Worm (Caenorhabditis elegans) whole organism, L4 larva: ENCODE results near the gene yju-2.

Experiments used
- F37D6.2 ChIP-seq: sonication (generic microtip); optimal IDR thresholded peaks from 2 replicates; lab custom pipeline; 2016; ENCODE audit warnings: mild to moderate bottlenecking, missing genetic modification characterization, missing compliant biosample characterization
- R02D3.7 ChIP-seq: fragments of 150-350 bp; sonication (generic microtip); optimal IDR thresholded peaks from 3 replicates; lab custom pipeline; 2014; ENCODE audit warnings: missing biosample characterization, missing genetic modification characterization
- T20F7.1 ChIP-seq: fragments of 200-800 bp; sonication (Bioruptor generic); optimal IDR thresholded peaks from 2 replicates; lab custom pipeline; 2018; ENCODE audit warnings: mild to moderate bottlenecking, missing genetic modification characterization, missing compliant biosample characterization
- aha-1 ChIP-seq: fragments of 150-350 bp; peaks from one replicate; lab custom pipeline; 2014; ENCODE audit warnings: missing biosample characterization, missing genetic modification characterization
- aly-2 ChIP-seq: sonication (generic microtip); optimal IDR thresholded peaks from 2 replicates; lab custom pipeline; 2018; ENCODE audit warnings: missing biosample characterization, missing genetic modification characterization
- ama-1 ChIP-seq: fragments of 150-350 bp; optimal IDR thresholded peaks from 2 replicates; lab custom pipeline; 2014; ENCODE audit warnings: inconsistent platforms, mixed read lengths
- arid-1 ChIP-seq: fragments of 200-800 bp; sonication (Bioruptor generic); conservative IDR thresholded peaks from 2 replicates; pipeline ENCODE4 v1.3.6; 2022; ENCODE audit warnings: missing genetic modification reagents, missing genetic modification characterization, missing compliant biosample characterization
- attf-4 ChIP-seq: sonication (generic microtip); optimal IDR thresholded peaks from 3 replicates; lab custom pipeline; 2017; ENCODE audit warnings: missing biosample characterization, missing genetic modification characterization
- ceh-20 ChIP-seq: fragments of 200-800 bp; sonication (Bioruptor generic); IDR thresholded peaks from 2 replicates; pipeline ENCODE4 v1.3.6; 2022; ENCODE audit warnings: missing genetic modification reagents, missing genetic modification characterization, missing compliant biosample characterization
- ceh-28 ChIP-seq: fragments of 150-350 bp; optimal IDR thresholded peaks from 2 replicates; lab custom pipeline; 2014; ENCODE audit warnings: missing biosample characterization, missing genetic modification reagents, missing genetic modification characterization
- ceh-32 ChIP-seq: sonication (generic microtip); optimal IDR thresholded peaks from 2 replicates; lab custom pipeline; 2016; ENCODE audit warnings: mild to moderate bottlenecking, missing genetic modification characterization, missing compliant biosample characterization; ENCODE audit not compliant: poor library complexity
- ceh-44 ChIP-seq: fragments of 200-800 bp; sonication (Bioruptor generic); IDR thresholded peaks from 2 replicates; pipeline ENCODE4 v1.3.6; 2022; ENCODE audit warnings: missing genetic modification reagents, missing genetic modification characterization, missing compliant biosample characterization
- ces-1 ChIP-seq: fragments of 150-350 bp; sonication (generic microtip); optimal IDR thresholded peaks from 4 replicates; lab custom pipeline; 2014; ENCODE audit warnings: missing biosample characterization, missing genetic modification reagents, missing genetic modification characterization
- daf-8 ChIP-seq: fragments of 200-800 bp; sonication (Bioruptor generic); IDR thresholded peaks from 2 replicates; pipeline ENCODE4 v1.3.6; 2022; ENCODE audit warnings: missing genetic modification characterization, missing compliant biosample characterization
- dmd-9 ChIP-seq: fragments of 200-800 bp; sonication (Bioruptor generic); IDR thresholded peaks from 2 replicates; pipeline ENCODE4 v1.3.6; 2022; ENCODE audit warnings: missing genetic modification reagents, missing genetic modification characterization, missing compliant biosample characterization
- dpl-1 ChIP-seq: fragments of 150-350 bp; optimal IDR thresholded peaks from 2 replicates; lab custom pipeline; 2014; ENCODE audit warnings: missing biosample characterization, missing genetic modification reagents, missing genetic modification characterization
- dve-1 ChIP-seq: sonication (generic microtip); optimal IDR thresholded peaks from 2 replicates; lab custom pipeline; 2017; ENCODE audit warnings: antibody characterized with exemption, mild to moderate bottlenecking, missing genetic modification characterization, missing compliant biosample characterization; ENCODE audit not compliant: insufficient read depth
- gei-8 ChIP-seq: fragments of 200-800 bp; sonication (Bioruptor generic); optimal IDR thresholded peaks from 2 replicates; lab custom pipeline; 2018; ENCODE audit warnings: mild to moderate bottlenecking, missing genetic modification characterization, missing compliant biosample characterization
- hif-1 ChIP-seq, 2 experiments: sonication (generic microtip); optimal IDR thresholded peaks; 2 replicates each; lab custom pipeline; 2016 to 2017; ENCODE audit warnings: missing compliant biosample characterization in 2 of 2, missing genetic modification characterization in 2 of 2, missing genetic modification reagents in 2 of 2, missing genotype in 2 of 2, mild to moderate bottlenecking in 1 of 2
- hlh-30 ChIP-seq: sonication (generic microtip); optimal IDR thresholded peaks from 2 replicates; lab custom pipeline; 2017; ENCODE audit warnings: antibody characterized with exemption, mild to moderate bottlenecking, missing genetic modification characterization, missing compliant biosample characterization; ENCODE audit not compliant: insufficient read depth
- hmg-1.1 ChIP-seq: fragments of 200-800 bp; sonication (Bioruptor generic); IDR thresholded peaks from 2 replicates; pipeline ENCODE4 v1.3.6; 2022; ENCODE audit warnings: missing genetic modification reagents, missing genetic modification characterization, missing compliant biosample characterization
- jun-1 ChIP-seq: fragments of 150-350 bp; optimal IDR thresholded peaks from 2 replicates; lab custom pipeline; 2014; ENCODE audit warnings: missing biosample characterization, missing genetic modification reagents, missing genetic modification characterization
- lsy-2 ChIP-seq, 2 experiments: fragments of 150-350 bp in 1 of 2; sonication (generic microtip) in 1 of 2; optimal IDR thresholded peaks; 2 replicates each; lab custom pipeline; 2014 to 2017; ENCODE audit warnings: missing biosample characterization in 2 of 2, missing genetic modification characterization in 2 of 2
- madf-5 ChIP-seq, 2 experiments: fragments of 200-800 bp; sonication (Bioruptor generic); IDR thresholded peaks; 2 replicates each; pipeline ENCODE4 v1.3.6; 2022; ENCODE audit warnings: missing compliant biosample characterization in 2 of 2, missing genetic modification characterization in 2 of 2
- mdt-29 ChIP-seq: fragments of 200-800 bp; sonication (Bioruptor generic); IDR thresholded peaks from 2 replicates; pipeline ENCODE4 v1.3.6; 2022; ENCODE audit warnings: missing genetic modification reagents, missing genetic modification characterization, missing compliant biosample characterization
- mes-2 ChIP-seq: sonication (generic microtip); optimal IDR thresholded peaks from 2 replicates; lab custom pipeline; 2016; ENCODE audit warnings: missing genotype, mild to moderate bottlenecking, missing genetic modification characterization, missing compliant biosample characterization; ENCODE audit not compliant: poor library complexity, severe bottlenecking
- mxl-3 ChIP-seq: fragments of 200-800 bp; sonication (Bioruptor generic); optimal IDR thresholded peaks from 2 replicates; lab custom pipeline; 2018; ENCODE audit warnings: mild to moderate bottlenecking, missing genetic modification characterization, missing compliant biosample characterization
- nhr-237 ChIP-seq: sonication (generic microtip); optimal IDR thresholded peaks from 2 replicates; lab custom pipeline; 2017; ENCODE audit warnings: missing biosample characterization, missing genetic modification characterization
- nhr-28 ChIP-seq: fragments of 150-350 bp; optimal IDR thresholded peaks from 2 replicates; lab custom pipeline; 2014; ENCODE audit warnings: missing biosample characterization, missing genetic modification characterization
- php-3 ChIP-seq: fragments of 200-800 bp; sonication (Bioruptor generic); IDR thresholded peaks from 2 replicates; pipeline ENCODE4 v1.3.6; 2022; ENCODE audit warnings: missing genetic modification reagents, missing genetic modification characterization, missing compliant biosample characterization
- saeg-2 ChIP-seq: fragments of 200-800 bp; sonication (Bioruptor generic); IDR thresholded peaks from 2 replicates; pipeline ENCODE4 v1.3.6; 2022; ENCODE audit warnings: missing genetic modification reagents, missing genetic modification characterization, missing compliant biosample characterization
- sdz-12 ChIP-seq: fragments of 200-800 bp; sonication (Bioruptor generic); optimal IDR thresholded peaks from 2 replicates; lab custom pipeline; 2018; ENCODE audit warnings: mild to moderate bottlenecking, missing genetic modification characterization, missing compliant biosample characterization
- skn-1 ChIP-seq: fragments of 150-350 bp; optimal IDR thresholded peaks from 2 replicates; lab custom pipeline; 2014; ENCODE audit warnings: missing biosample characterization, missing genetic modification characterization
- spr-1 ChIP-seq: sonication (generic microtip); optimal IDR thresholded peaks from 2 replicates; lab custom pipeline; 2016; ENCODE audit warnings: mild to moderate bottlenecking, missing genetic modification characterization, missing compliant biosample characterization
- tag-97 ChIP-seq: fragments of 200-800 bp; sonication (Bioruptor generic); IDR thresholded peaks from 2 replicates; pipeline ENCODE4 v1.3.6; 2022; ENCODE audit warnings: missing genetic modification characterization, missing compliant biosample characterization
- unc-62 ChIP-seq, 3 experiments: fragments of 150-350 bp in 1 of 3; sonication (generic microtip); optimal IDR thresholded peaks in 2 of 3; peaks in 1 of 3; 1 replicate in 1 of 3; 2 replicates in 2 of 3; lab custom pipeline; 2014 to 2017; ENCODE audit warnings: missing biosample characterization in 3 of 3, missing genetic modification characterization in 3 of 3, missing genetic modification reagents in 3 of 3, missing genotype in 1 of 3
- zag-1 ChIP-seq: fragments of 150-350 bp; optimal IDR thresholded peaks from 2 replicates; lab custom pipeline; 2014; ENCODE audit warnings: missing biosample characterization, missing genetic modification characterization
- zip-2 ChIP-seq: fragments of 150-350 bp; optimal IDR thresholded peaks from 2 replicates; lab custom pipeline; 2014; ENCODE audit warnings: missing biosample characterization, missing genetic modification characterization
- ztf-11 ChIP-seq: fragments of 150-350 bp; optimal IDR thresholded peaks from 2 replicates; lab custom pipeline; 2014; ENCODE audit warnings: missing biosample characterization, missing genetic modification characterization

yju-2 gene

DNA sequence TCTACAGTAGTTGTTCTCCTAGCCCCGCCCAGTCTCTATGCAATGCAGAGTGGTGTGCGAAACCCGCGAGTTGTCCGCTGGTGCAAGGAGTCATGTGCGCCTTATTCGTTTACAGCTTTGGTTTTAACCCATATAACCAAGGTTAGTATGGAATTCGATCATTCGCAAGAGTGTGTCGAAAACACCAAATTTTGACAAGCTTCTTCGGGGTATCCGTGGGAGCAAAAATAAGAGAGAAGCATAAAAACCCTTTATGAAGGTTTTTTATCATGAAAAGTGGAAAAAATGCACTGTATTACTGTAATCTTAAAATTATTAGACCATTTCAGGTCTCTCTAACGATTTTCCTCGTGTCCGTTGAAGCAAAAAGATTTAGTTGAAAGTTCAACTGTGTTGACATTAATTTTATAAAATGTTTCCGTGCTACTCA lies 41.9 kb upstream of the yju-2 start (continued):
- TF ChIP-seq zag-1 (no peak), jun-1 (tag; lab: Kevin White, UChicago) (no peak), hmg-1.1 (GFP tag; lab: Robert Waterston, UW) (no peak), hlh-30 (tag; lab: Kevin White, UChicago) (peak; percentile 65), aha-1 (tag; lab: Kevin White, UChicago) (no peak), dpl-1 (no peak), ceh-20 (GFP tag; lab: Robert Waterston, UW) (no peak), ceh-44 (GFP tag; lab: Robert Waterston, UW) (peak; percentile 61; the same call in 1 of the 2 replicates), gei-8 (GFP tag; lab: Kevin White, UChicago) (no peak), F37D6.2 (tag; lab: Kevin White, UChicago) (no peak), attf-4 (tag; lab: Kevin White, UChicago) (no peak), R02D3.7 (tag; lab: Kevin White, UChicago) (no peak), hif-1 (tag; optimal IDR thresholded peaks at IDR 0.05; lab: Kevin White, UChicago) (no peak), ces-1 (GFP tag; lab: Kevin White, UChicago) (no peak), sdz-12 (no peak), mes-2 (tag; lab: Kevin White, UChicago) (peak; percentile 63), nhr-237 (no peak), arid-1 (GFP tag; lab: Robert Waterston, UW) (peak; percentile 62), ceh-28 (no peak), dmd-9 (GFP tag; lab: Robert Waterston, UW) (no peak), zip-2 (tag; lab: Kevin White, UChicago) (no peak), daf-8 (GFP tag; lab: Robert Waterston, UW) (no peak), php-3 (GFP tag; lab: Robert Waterston, UW) (peak; percentile 71; the same call in 1 of the 2 replicates), ama-1 (lab: Kevin White, UChicago) (peak; percentile 85), lsy-2 (tag; optimal IDR thresholded peaks at IDR 0.05; lab: Kevin White, UChicago) (peak in 1 of 2 experiments; percentile 56), spr-1 (tag; lab: Kevin White, UChicago) (peak; percentile 47), saeg-2 (GFP tag; lab: Robert Waterston, UW) (no peak)

DNA sequence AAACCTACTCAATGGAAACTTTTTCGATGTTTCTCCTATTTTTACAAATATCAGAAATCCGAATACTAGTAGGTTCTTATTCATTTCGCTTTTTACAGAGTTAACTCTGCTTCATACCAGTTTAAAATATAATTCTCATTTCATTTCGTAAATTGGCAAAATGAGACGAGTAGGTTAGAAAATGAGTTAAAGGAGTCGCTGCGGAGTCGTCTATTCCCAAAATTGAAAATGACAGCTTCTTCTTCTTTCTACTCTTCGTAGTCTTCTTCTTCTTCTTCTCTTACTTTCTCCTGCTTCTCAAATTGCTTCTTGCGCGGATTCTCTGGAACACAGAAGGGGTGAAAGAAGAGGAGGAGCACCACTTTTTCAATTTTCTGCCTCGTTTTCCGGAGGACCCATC lies 39.4 kb upstream of the yju-2 start, which contains the start of gene glr-2:
Gene glr-2, minus strand, starts transcription at position 211 of the 400 bp plus-strand sequence.
- TF ChIP-seq zip-2 (tag; lab: Kevin White, UChicago) (no peak), unc-62 (GFP tag; optimal IDR thresholded peaks at IDR 0.05 in 1 of 2; lab: Kevin White, UChicago) (no peak), unc-62 (tag; optimal IDR thresholded peaks at IDR 0.05; lab: Kevin White, UChicago) (no peak), dve-1 (tag; lab: Kevin White, UChicago) (no peak), tag-97 (GFP tag; lab: Robert Waterston, UW) (no peak), ztf-11 (tag; lab: Kevin White, UChicago) (no peak), nhr-28 (no peak), attf-4 (tag; lab: Kevin White, UChicago) (no peak), mxl-3 (GFP tag; lab: Kevin White, UChicago) (no peak), ceh-32 (tag; lab: Kevin White, UChicago) (no peak), skn-1 (tag; lab: Kevin White, UChicago) (no peak), saeg-2 (GFP tag; lab: Robert Waterston, UW) (no peak), ceh-28 (no peak), aly-2 (tag; lab: Kevin White, UChicago) (no peak), madf-5 (GFP tag; IDR thresholded peaks at IDR 0.05; lab: Robert Waterston, UW) (no peak), T20F7.1 (GFP tag; lab: Kevin White, UChicago) (no peak), mdt-29 (GFP tag; lab: Robert Waterston, UW) (no peak)
- TF ChIP-seq, all 104 proteins: peak for 0
